Fruit fly (Drosophila melanogaster) whole organism, adult: ENCODE data around the gene CG31406.
"Not testable (repeated sequence)": the region's sequence is repeated elsewhere in the genome, so short reads cannot be mapped to it uniquely, and the experiment has no call there.

Experiments
- CG11617 ChIP-seq: fragments of 200-800 bp; sonication (Bioruptor generic); optimal IDR thresholded peaks from 2 replicates; lab custom pipeline; 2017; ENCODE audit warnings: mild to moderate bottlenecking, missing biosample characterization, missing genetic modification reagents, missing genetic modification characterization
- CG12768 ChIP-seq: fragments of 200-800 bp; sonication (Bioruptor generic); optimal IDR thresholded peaks from 2 replicates; lab custom pipeline; 2017; ENCODE audit warnings: missing biosample characterization, missing genetic modification characterization, mild to moderate bottlenecking, moderate library complexity, missing genetic modification reagents
- CG14711 ChIP-seq: fragments of 200-800 bp; sonication (Bioruptor generic); optimal IDR thresholded peaks from 2 replicates; lab custom pipeline; 2018; ENCODE audit warnings: missing biosample characterization, mild to moderate bottlenecking, missing genetic modification characterization, moderate library complexity
- CG1620 ChIP-seq: fragments of 200-800 bp; sonication (Bioruptor generic); optimal IDR thresholded peaks from 2 replicates; lab custom pipeline; 2016; ENCODE audit warnings: missing biosample characterization, missing genetic modification characterization
- CG33017 ChIP-seq: fragments of 200-800 bp; sonication (Bioruptor generic); optimal IDR thresholded peaks from 2 replicates; lab custom pipeline; 2018; ENCODE audit warnings: missing biosample characterization, mild to moderate bottlenecking, missing genetic modification characterization, moderate library complexity
- CG5204 ChIP-seq: fragments of 200-800 bp; sonication (Bioruptor generic); optimal IDR thresholded peaks from 2 replicates; lab custom pipeline; 2016; ENCODE audit warnings: missing biosample characterization, missing genetic modification characterization
- CG7045 ChIP-seq: fragments of 200-800 bp; sonication (Bioruptor generic); optimal IDR thresholded peaks from 2 replicates; lab custom pipeline; 2017; ENCODE audit warnings: missing biosample characterization, mild to moderate bottlenecking, missing genetic modification characterization
- CG7101 ChIP-seq: fragments of 200-800 bp; sonication (Bioruptor generic); optimal IDR thresholded peaks from 2 replicates; lab custom pipeline; 2018; ENCODE audit warnings: missing biosample characterization, mild to moderate bottlenecking, missing genetic modification characterization, moderate library complexity
- Clk ChIP-seq: fragments of 200-800 bp; sonication (Bioruptor generic); optimal IDR thresholded peaks from 2 replicates; lab custom pipeline; 2017; ENCODE audit warnings: missing biosample characterization, missing genetic modification characterization
- Crg-1 ChIP-seq: fragments of 200-800 bp; sonication (Bioruptor generic); optimal IDR thresholded peaks from 2 replicates; lab custom pipeline; 2016; ENCODE audit warnings: missing biosample characterization, missing genetic modification characterization
- Hr96 ChIP-seq: fragments of 200-800 bp; sonication (Bioruptor generic); optimal IDR thresholded peaks from 2 replicates; lab custom pipeline; 2016; ENCODE audit warnings: missing biosample characterization, missing genetic modification characterization
- Mnt ChIP-seq: fragments of 200-800 bp; sonication (Bioruptor generic); optimal IDR thresholded peaks from 2 replicates; lab custom pipeline; 2016; ENCODE audit warnings: missing biosample characterization, mild to moderate bottlenecking, missing genetic modification characterization
- bab1 ChIP-seq: fragments of 200-800 bp; sonication (Bioruptor generic); optimal IDR thresholded peaks from 3 replicates; lab custom pipeline; 2019; ENCODE audit warnings: missing biosample characterization, mild to moderate bottlenecking, missing genetic modification characterization, moderate library complexity
- cic ChIP-seq: fragments of 200-800 bp; sonication (Bioruptor generic); optimal IDR thresholded peaks from 2 replicates; lab custom pipeline; 2017; ENCODE audit warnings: missing biosample characterization, mild to moderate bottlenecking, missing genetic modification characterization, moderate library complexity
- cnc ChIP-seq, 2 experiments: fragments of >200 bp; optimal IDR thresholded peaks; 2 replicates each; lab custom pipeline; 2017
- kay ChIP-seq: fragments of 200-800 bp; sonication (Bioruptor generic); peaks from one replicate; lab custom pipeline; 2016; ENCODE audit warnings: missing biosample characterization, missing genetic modification characterization, borderline replicate concordance
- ovo ChIP-seq: fragments of 200-800 bp; sonication (Bioruptor generic); optimal IDR thresholded peaks from 2 replicates; lab custom pipeline; 2016; ENCODE audit warnings: missing biosample characterization, missing genetic modification characterization
- pad ChIP-seq: fragments of 200-800 bp; sonication (Bioruptor generic); optimal IDR thresholded peaks from 3 replicates; lab custom pipeline; 2017; ENCODE audit warnings: missing biosample characterization, missing genetic modification characterization, mild to moderate bottlenecking, moderate library complexity, missing genetic modification reagents
- tj ChIP-seq: fragments of 200-800 bp; sonication (Bioruptor generic); optimal IDR thresholded peaks from 3 replicates; lab custom pipeline; 2017; ENCODE audit warnings: missing biosample characterization, mild to moderate bottlenecking, missing genetic modification characterization, moderate library complexity
- toe ChIP-seq: fragments of 200-800 bp; sonication (Bioruptor generic); optimal IDR thresholded peaks from 2 replicates; lab custom pipeline; 2016; ENCODE audit warnings: missing biosample characterization, missing genetic modification characterization

Gene CG31406

DNA sequence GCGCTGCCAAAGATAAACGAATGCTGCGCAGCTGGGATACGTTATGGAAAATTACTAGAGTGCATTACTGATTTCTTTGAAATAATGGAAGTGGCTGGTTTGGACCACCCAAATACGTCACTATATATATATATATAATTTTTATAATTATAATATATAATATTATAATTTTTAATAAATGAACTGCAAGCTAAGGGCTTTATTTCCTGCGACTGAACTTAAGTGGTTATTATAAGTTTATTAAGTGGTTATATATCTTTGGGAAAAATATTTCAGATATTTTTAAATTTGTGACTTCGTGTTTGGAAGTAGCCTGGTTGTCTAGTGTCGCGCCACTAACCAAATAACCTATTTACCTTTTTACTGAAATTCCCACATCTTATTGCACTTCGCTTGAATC lies at the start of gene CG31406:
CG31406 (plus strand) TSS at position 301 of the 400 bp plus-strand sequence.
- not testable (repeated sequence) for TF ChIP-seq tj; CG33017 (tag; lab: Kevin White, UChicago); Mnt (GFP tag; lab: Kevin White, UChicago)

DNA sequence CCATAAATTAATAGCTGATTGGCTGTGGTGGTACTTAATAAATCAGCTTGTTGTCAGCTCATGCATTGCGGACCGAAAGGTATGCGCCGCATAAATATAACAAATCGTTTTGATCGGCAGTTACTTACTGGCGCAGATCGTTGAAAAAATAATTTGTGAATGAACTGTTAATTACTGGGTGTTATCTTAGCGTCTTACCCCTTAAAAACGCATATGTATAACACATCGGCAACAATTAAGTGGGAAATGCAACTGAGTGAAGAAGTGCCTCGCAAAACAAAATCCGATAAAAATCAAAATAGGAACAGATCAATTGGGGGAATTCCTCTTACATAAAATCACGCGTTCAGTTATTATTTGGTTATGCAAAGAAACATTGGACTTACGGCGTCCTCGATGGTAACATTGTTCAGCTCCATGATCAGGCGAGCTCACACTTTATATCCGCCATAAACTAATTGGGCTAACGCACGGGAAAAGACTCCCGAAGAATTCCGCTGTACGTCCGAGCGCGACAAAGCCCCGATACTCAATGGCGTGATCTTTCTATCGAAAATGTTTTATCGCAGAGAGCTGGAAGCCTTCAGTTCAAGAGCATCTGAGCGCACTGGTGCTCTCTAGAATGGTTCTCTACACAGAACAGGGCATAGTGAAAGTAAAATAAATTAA lies 37.4 kb upstream of the CG31406 start, which contains the start of gene CG6293:
CG6293 (minus strand) TSS at position 538 of the 669 bp plus-strand sequence.
- no peak for TF ChIP-seq tj
- peak; percentile 41 for TF ChIP-seq CG11617
- no peak for TF ChIP-seq Mnt (GFP tag; lab: Kevin White, UChicago)
- no peak for TF ChIP-seq CG7045 (GFP tag; lab: Kevin White, UChicago)
- no peak for TF ChIP-seq kay (GFP tag; lab: Kevin White, UChicago)
- peak; percentile 51 for TF ChIP-seq Hr96 (GFP tag; lab: Kevin White, UChicago)
- TF ChIP-seq Crg-1 (GFP tag; lab: Kevin White, UChicago): peak; percentile 19
- peak; percentile 9 for TF ChIP-seq CG33017 (tag; lab: Kevin White, UChicago)
- no peak for TF ChIP-seq cnc (optimal IDR thresholded peaks at IDR 0.05; lab: Kevin White, UChicago)
- TF ChIP-seq pad (GFP tag; lab: Kevin White, UChicago): peak; percentile 92
- no peak for TF ChIP-seq CG5204 (GFP tag; lab: Kevin White, UChicago)
- TF ChIP-seq CG12768 (GFP tag; lab: Kevin White, UChicago): peak; percentile 57
- peak; percentile 47 for TF ChIP-seq CG1620 (GFP tag; lab: Kevin White, UChicago)
- TF ChIP-seq CG7101 (tag; lab: Kevin White, UChicago): peak; percentile 3
- no peak for TF ChIP-seq ovo (GFP tag; lab: Kevin White, UChicago)

DNA sequence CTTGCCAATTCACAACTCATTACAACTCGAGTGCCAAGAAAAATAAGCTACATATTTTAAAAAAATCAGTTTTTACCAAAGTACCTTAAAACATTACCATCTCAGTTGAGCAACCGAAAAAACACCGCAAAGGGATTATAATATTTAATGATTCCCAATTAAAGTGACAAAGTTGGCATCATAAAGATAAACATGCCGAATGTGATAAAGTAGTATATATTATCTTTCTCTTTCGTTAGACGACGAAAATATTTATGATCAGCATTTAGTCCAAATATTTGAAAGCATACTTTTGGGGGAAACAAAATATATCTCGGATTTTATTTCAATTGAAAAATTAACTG lies 36.8 kb upstream of the CG31406 start:
- TF ChIP-seq CG5204 (GFP tag; lab: Kevin White, UChicago): no peak
- TF ChIP-seq Crg-1 (GFP tag; lab: Kevin White, UChicago): no peak
- TF ChIP-seq tj: peak; percentile 60
- TF ChIP-seq Clk: no peak
- TF ChIP-seq bab1 (GFP tag; lab: Kevin White, UChicago): no peak
- TF ChIP-seq CG7045 (GFP tag; lab: Kevin White, UChicago): peak; percentile 41
- TF ChIP-seq CG11617: peak; percentile 20
- TF ChIP-seq cnc (optimal IDR thresholded peaks at IDR 0.05; lab: Kevin White, UChicago): no peak
- TF ChIP-seq CG14711: peak; percentile 38
- TF ChIP-seq CG1620 (GFP tag; lab: Kevin White, UChicago): no peak
- no peak for TF ChIP-seq CG12768 (GFP tag; lab: Kevin White, UChicago)
- no peak for TF ChIP-seq ovo (GFP tag; lab: Kevin White, UChicago)
- no peak for TF ChIP-seq cic
- TF ChIP-seq pad (GFP tag; lab: Kevin White, UChicago): no peak
- no peak for TF ChIP-seq CG33017 (tag; lab: Kevin White, UChicago)
- no peak for TF ChIP-seq Mnt (GFP tag; lab: Kevin White, UChicago)
- no peak for TF ChIP-seq Hr96 (GFP tag; lab: Kevin White, UChicago)
- TF ChIP-seq CG7101 (tag; lab: Kevin White, UChicago): no peak

DNA sequence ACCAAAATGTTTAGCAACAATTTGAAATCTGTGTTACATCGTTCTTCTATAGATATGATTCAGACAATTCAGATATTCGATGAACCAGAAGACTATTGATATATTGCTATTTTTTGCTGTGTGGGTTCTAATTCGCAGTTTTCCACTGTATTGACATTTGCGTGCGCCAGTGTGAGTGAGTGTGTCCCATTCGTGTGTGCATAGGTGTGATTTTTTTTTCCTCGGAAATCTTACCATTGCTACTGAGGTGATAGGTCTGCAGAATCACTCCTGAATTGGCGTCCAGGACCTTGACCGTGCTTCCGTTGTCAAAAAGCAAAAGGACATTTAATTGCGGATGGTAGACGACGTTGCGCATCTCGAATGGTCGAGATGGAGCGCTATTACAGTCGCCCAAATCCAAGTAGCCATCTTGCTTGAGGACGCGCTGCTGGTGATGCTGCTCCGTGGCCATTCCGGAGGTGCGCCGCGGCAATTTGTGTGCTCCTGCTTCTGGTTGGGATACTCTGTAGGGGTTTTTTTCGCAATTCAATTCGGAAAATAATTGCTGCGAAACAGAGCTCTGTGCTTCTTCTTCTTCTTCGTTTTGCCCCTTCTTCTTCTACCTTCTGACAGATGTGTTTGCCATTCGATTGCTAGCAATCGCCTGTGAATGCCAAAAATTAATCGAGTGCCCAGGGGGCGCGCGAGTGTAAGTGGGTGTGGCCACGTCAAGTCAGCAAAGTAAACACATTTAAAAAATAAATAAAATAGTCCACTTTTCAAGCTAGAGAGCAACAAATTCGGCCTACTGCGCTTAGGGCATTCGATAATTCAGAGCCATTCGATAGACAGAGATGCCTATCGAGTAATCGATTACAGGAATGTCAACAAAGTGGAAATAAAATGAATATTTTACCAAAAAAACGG lies 17.6 kb upstream of the CG31406 start, which contains the start of the genes Bruce and CG12818:
Bruce (minus strand) TSS at position 620 of the 909 bp plus-strand sequence.
CG12818 (plus strand) TSS at position 848 of the 909 bp plus-strand sequence.
- TF ChIP-seq CG7101 (tag; lab: Kevin White, UChicago) (peak; percentile 20), CG12768 (GFP tag; lab: Kevin White, UChicago) (peak; percentile 36), pad (GFP tag; lab: Kevin White, UChicago) (peak; percentile 29), CG33017 (tag; lab: Kevin White, UChicago) (no peak), CG1620 (GFP tag; lab: Kevin White, UChicago) (no peak), Mnt (GFP tag; lab: Kevin White, UChicago) (peak; percentile 34), tj (peak; percentile 40), CG7045 (GFP tag; lab: Kevin White, UChicago) (peak; percentile 44), cic (no peak), CG11617 (peak; percentile 11), CG5204 (GFP tag; lab: Kevin White, UChicago) (no peak), Crg-1 (GFP tag; lab: Kevin White, UChicago) (peak; percentile 20)

DNA sequence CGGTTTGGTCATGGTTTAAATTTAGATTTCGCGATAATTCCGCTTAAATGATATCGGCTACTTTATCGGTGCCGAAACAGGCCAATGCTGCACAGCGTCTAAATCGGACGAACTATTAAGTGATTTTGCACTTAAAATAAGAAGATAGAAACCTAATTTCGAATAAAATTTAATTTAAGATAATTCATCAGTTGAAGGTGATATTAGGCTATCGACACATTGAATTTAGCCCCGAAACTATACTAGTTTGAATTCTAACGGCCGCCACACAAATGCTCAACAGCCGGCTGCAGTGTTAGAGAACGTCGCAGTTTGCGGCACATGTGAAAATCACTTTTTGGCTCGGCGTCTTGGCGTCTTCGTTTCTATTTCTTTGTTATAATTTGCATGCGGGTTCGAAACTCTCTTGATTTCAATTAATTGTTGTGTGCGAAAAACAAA lies 15.7 kb upstream of the CG31406 start, which contains the start of gene sle:
sle (plus strand) TSS at position 293 of the 441 bp plus-strand sequence.
- no peak for TF ChIP-seq CG5204 (GFP tag; lab: Kevin White, UChicago)
- TF ChIP-seq CG7101 (tag; lab: Kevin White, UChicago): peak; percentile 81
- TF ChIP-seq CG12768 (GFP tag; lab: Kevin White, UChicago): peak; percentile 77
- TF ChIP-seq Mnt (GFP tag; lab: Kevin White, UChicago): peak; percentile 87
- TF ChIP-seq kay (GFP tag; lab: Kevin White, UChicago): no peak
- no peak for TF ChIP-seq toe (GFP tag; lab: Kevin White, UChicago)
- TF ChIP-seq CG14711: peak; percentile 63
- no peak for TF ChIP-seq cnc (optimal IDR thresholded peaks at IDR 0.05; lab: Kevin White, UChicago)
- TF ChIP-seq bab1 (GFP tag; lab: Kevin White, UChicago): peak; percentile 56
- TF ChIP-seq Hr96 (GFP tag; lab: Kevin White, UChicago): peak; percentile 85
- peak; percentile 84 for TF ChIP-seq ovo (GFP tag; lab: Kevin White, UChicago)
- TF ChIP-seq pad (GFP tag; lab: Kevin White, UChicago): peak; percentile 82
- peak; percentile 67 for TF ChIP-seq CG11617
- peak; percentile 93 for TF ChIP-seq Crg-1 (GFP tag; lab: Kevin White, UChicago)
- peak; percentile 63 for TF ChIP-seq CG33017 (tag; lab: Kevin White, UChicago)
- TF ChIP-seq cic: peak; percentile 61
- no peak for TF ChIP-seq tj
- peak; percentile 51 for TF ChIP-seq Clk
- peak; percentile 88 for TF ChIP-seq CG1620 (GFP tag; lab: Kevin White, UChicago)
- TF ChIP-seq CG7045 (GFP tag; lab: Kevin White, UChicago): peak; percentile 79
